Worm (Caenorhabditis elegans): ENCODE results near the gene B0507.4.
A peak's percentile ranks its signal among the peaks of the same experiment; 100 is the strongest.

ce11 chrV:8784485-8784884 lies 29.7 kb downstream of the B0507.4 start:
- no peak for TF ChIP-seq F13C5.2 (tag; optimal IDR thresholded peaks at IDR 0.05)
- TF ChIP-seq hmg-4 (GFP tag; optimal IDR thresholded peaks at IDR 0.05): peak; percentile 45
- TF ChIP-seq ceh-36 (tag; optimal IDR thresholded peaks at IDR 0.05): no peak
- no peak for TF ChIP-seq tra-4 (tag; optimal IDR thresholded peaks at IDR 0.05)
